Worm (Caenorhabditis elegans) whole organism, young adult: ENCODE measurements around the gene rmd-6.

Experiments
- F33H1.4 ChIP-seq: fragments of 200-800 bp; sonication (Bioruptor generic); IDR thresholded peaks from 2 replicates; pipeline ENCODE4 v1.3.6; 2022; ENCODE audit warnings: missing genetic modification reagents, missing genetic modification characterization, missing compliant biosample characterization
- T26A5.8 ChIP-seq: sonication (generic microtip); optimal IDR thresholded peaks from 2 replicates; lab custom pipeline; 2016; ENCODE audit warnings: missing genetic modification characterization, missing compliant biosample characterization
- atf-7 ChIP-seq: sonication (generic microtip); optimal IDR thresholded peaks from 2 replicates; lab custom pipeline; 2017; ENCODE audit warnings: mild to moderate bottlenecking, missing genetic modification characterization, missing compliant biosample characterization
- ceh-79 ChIP-seq: sonication (generic microtip); optimal IDR thresholded peaks from 2 replicates; lab custom pipeline; 2017; ENCODE audit warnings: mild to moderate bottlenecking, missing genetic modification characterization, missing compliant biosample characterization
- die-1 ChIP-seq: sonication (generic microtip); optimal IDR thresholded peaks from 2 replicates; lab custom pipeline; 2016; ENCODE audit warnings: missing genotype, mild to moderate bottlenecking, missing genetic modification characterization, missing compliant biosample characterization
- repo-1 ChIP-seq: sonication (generic microtip); optimal IDR thresholded peaks from 2 replicates; lab custom pipeline; 2017; ENCODE audit warnings: mild to moderate bottlenecking, missing genetic modification characterization, missing compliant biosample characterization
- tbp1 ChIP-seq: fragments of 200-800 bp; sonication (Bioruptor generic); optimal IDR thresholded peaks from 2 replicates; lab custom pipeline; 2018; ENCODE audit warnings: mild to moderate bottlenecking, missing genetic modification characterization, missing compliant biosample characterization

ce11 chrIV:5033276-5033675 lies 35.4 kb upstream of the rmd-6 start, which contains the start of gene C09B9.4:
- no peak for TF ChIP-seq F33H1.4 (GFP tag; lab: Robert Waterston, UW)
- no peak for TF ChIP-seq repo-1 (tag; lab: Kevin White, UChicago)
- no peak for TF ChIP-seq tbp1 (GFP tag; lab: Kevin White, UChicago)
- no peak for TF ChIP-seq T26A5.8 (tag; lab: Kevin White, UChicago)
- no peak for TF ChIP-seq atf-7 (tag; lab: Kevin White, UChicago)
- no peak for TF ChIP-seq ceh-79
- TF ChIP-seq die-1 (tag; lab: Kevin White, UChicago) = no peak
